Fruit fly (Drosophila melanogaster) whole organism, prepupa: Measurements from ENCODE around the gene Kah.

Experiments
- Blimp-1 ChIP-seq: fragments of 200-800 bp; sonication (Bioruptor generic); optimal IDR thresholded peaks from 3 replicates; lab custom pipeline; 2017; ENCODE audit warnings: missing biosample characterization, missing genetic modification characterization, mild to moderate bottlenecking, moderate library complexity, missing genetic modification reagents
- CG10631 ChIP-seq: fragments of 200-800 bp; sonication (Bioruptor generic); optimal IDR thresholded peaks from 2 replicates; lab custom pipeline; 2016; ENCODE audit warnings: missing biosample characterization, missing genetic modification characterization
- CG11294 ChIP-seq: fragments of 200-800 bp; sonication (Bioruptor generic); IDR thresholded peaks from 2 replicates; pipeline ENCODE4 v1.3.6; 2022; ENCODE audit warnings: missing biosample characterization, missing genetic modification characterization
- CG11762 ChIP-seq: fragments of 200-800 bp; sonication (Bioruptor generic); optimal IDR thresholded peaks from 3 replicates; lab custom pipeline; 2016; ENCODE audit warnings: missing biosample characterization, missing genetic modification characterization; ENCODE audit not compliant: insufficient read depth
- CG1621 ChIP-seq: fragments of 200-800 bp; sonication (Bioruptor generic); optimal IDR thresholded peaks from 3 replicates; lab custom pipeline; 2018; ENCODE audit warnings: missing biosample characterization, mild to moderate bottlenecking, missing genetic modification characterization
- CG16779 ChIP-seq: fragments of 200-800 bp; sonication (Bioruptor generic); optimal IDR thresholded peaks from 3 replicates; lab custom pipeline; 2017; ENCODE audit warnings: missing biosample characterization, mild to moderate bottlenecking, missing genetic modification characterization
- CG3032 ChIP-seq: fragments of 200-800 bp; optimal IDR thresholded peaks from 2 replicates; lab custom pipeline; 2019; ENCODE audit warnings: missing biosample characterization, mild to moderate bottlenecking, missing genetic modification characterization, moderate library complexity
- CG31627 ChIP-seq: fragments of 200-800 bp; sonication (Bioruptor generic); optimal IDR thresholded peaks from 3 replicates; lab custom pipeline; 2016; ENCODE audit warnings: missing biosample characterization, missing genetic modification characterization
- CG32006 ChIP-seq: fragments of 200-800 bp; sonication (Bioruptor generic); optimal IDR thresholded peaks from 3 replicates; lab custom pipeline; 2017; ENCODE audit warnings: missing biosample characterization, mild to moderate bottlenecking, missing genetic modification characterization
- CG34406 ChIP-seq: fragments of 200-800 bp; sonication (Bioruptor generic); optimal IDR thresholded peaks from 3 replicates; lab custom pipeline; 2016; ENCODE audit warnings: missing biosample characterization, missing genetic modification characterization
- CG4318 ChIP-seq: fragments of 200-800 bp; sonication (Bioruptor generic); optimal IDR thresholded peaks from 3 replicates; lab custom pipeline; 2017; ENCODE audit warnings: missing biosample characterization, mild to moderate bottlenecking, missing genetic modification characterization
- CG6163 ChIP-seq: fragments of 200-800 bp; sonication (Bioruptor generic); IDR thresholded peaks from 3 replicates; pipeline ENCODE4 v1.3.6; 2022; ENCODE audit warnings: missing biosample characterization, missing genetic modification characterization
- CG6792 ChIP-seq: fragments of 200-800 bp; sonication (Bioruptor generic); optimal IDR thresholded peaks from 3 replicates; lab custom pipeline; 2016; ENCODE audit warnings: missing biosample characterization, missing genetic modification characterization
- CG6854 ChIP-seq: fragments of 200-800 bp; sonication (Bioruptor generic); optimal IDR thresholded peaks from 2 replicates; lab custom pipeline; 2017; ENCODE audit warnings: missing biosample characterization, mild to moderate bottlenecking, missing genetic modification characterization
- CG8119 ChIP-seq: fragments of 200-800 bp; sonication (Bioruptor generic); IDR thresholded peaks from 3 replicates; pipeline ENCODE4 v1.3.6; 2022; ENCODE audit warnings: missing biosample characterization, missing genetic modification characterization
- CG9139 ChIP-seq: fragments of 200-800 bp; sonication (Bioruptor generic); optimal IDR thresholded peaks from 3 replicates; lab custom pipeline; 2017; ENCODE audit warnings: missing biosample characterization, mild to moderate bottlenecking, missing genetic modification characterization
- Eip75B ChIP-seq: fragments of 200-800 bp; sonication (Bioruptor generic); optimal IDR thresholded peaks from 3 replicates; lab custom pipeline; 2016; ENCODE audit warnings: missing biosample characterization, missing genetic modification characterization
- Eip78C ChIP-seq: fragments of 200-800 bp; sonication (Bioruptor generic); peaks from one replicate; lab custom pipeline; 2016; ENCODE audit warnings: missing biosample characterization, missing genetic modification characterization
- Ets21C ChIP-seq: fragments of 200-800 bp; sonication (Bioruptor generic); optimal IDR thresholded peaks from 3 replicates; lab custom pipeline; 2016; ENCODE audit warnings: missing biosample characterization, missing genetic modification characterization
- Hr38 ChIP-seq: sonication (Bioruptor generic); optimal IDR thresholded peaks from 2 replicates; lab custom pipeline; 2016; ENCODE audit warnings: missing biosample characterization, missing genetic modification characterization
- Hr39 ChIP-seq: fragments of 200-800 bp; sonication (Bioruptor generic); optimal IDR thresholded peaks from 2 replicates; lab custom pipeline; 2016; ENCODE audit warnings: missing biosample characterization, missing genetic modification characterization
- Hr4 ChIP-seq: fragments of 200-800 bp; sonication (Bioruptor generic); optimal IDR thresholded peaks from 3 replicates; lab custom pipeline; 2016; ENCODE audit warnings: missing biosample characterization, missing genetic modification characterization
- Lpt ChIP-seq: fragments of 200-800 bp; sonication (Bioruptor generic); optimal IDR thresholded peaks from 3 replicates; lab custom pipeline; 2016; ENCODE audit warnings: missing biosample characterization, missing genetic modification characterization
- Met ChIP-seq: fragments of 200-800 bp; sonication (Bioruptor generic); optimal IDR thresholded peaks from 3 replicates; lab custom pipeline; 2016; ENCODE audit warnings: missing biosample characterization, missing genetic modification characterization
- Smox ChIP-seq: fragments of 200-800 bp; sonication (Bioruptor generic); optimal IDR thresholded peaks from 3 replicates; lab custom pipeline; 2016; ENCODE audit warnings: missing biosample characterization, missing genetic modification characterization
- Sox102F ChIP-seq: fragments of 200-800 bp; sonication (Bioruptor generic); optimal IDR thresholded peaks from 2 replicates; lab custom pipeline; 2016; ENCODE audit warnings: missing biosample characterization, mild to moderate bottlenecking, missing genetic modification characterization
- Sox14 ChIP-seq: fragments of 200-800 bp; sonication (Bioruptor generic); optimal IDR thresholded peaks from 3 replicates; lab custom pipeline; 2016; ENCODE audit warnings: missing biosample characterization, missing genetic modification characterization
- Sox15 ChIP-seq: fragments of 200-800 bp; sonication (Bioruptor generic); optimal IDR thresholded peaks from 3 replicates; lab custom pipeline; 2016; ENCODE audit warnings: missing biosample characterization, missing genetic modification characterization
- achi ChIP-seq: fragments of 200-800 bp; sonication (Bioruptor generic); optimal IDR thresholded peaks from 3 replicates; lab custom pipeline; 2016; ENCODE audit warnings: missing biosample characterization, missing genetic modification characterization
- cyc ChIP-seq: fragments of 200-800 bp; sonication (Bioruptor generic); optimal IDR thresholded peaks from 3 replicates; lab custom pipeline; 2016; ENCODE audit warnings: missing biosample characterization, missing genetic modification characterization
- dac ChIP-seq: fragments of 200-800 bp; sonication (Bioruptor generic); optimal IDR thresholded peaks from 2 replicates; lab custom pipeline; 2017; ENCODE audit warnings: missing biosample characterization, mild to moderate bottlenecking, missing genetic modification characterization
- eg ChIP-seq: fragments of 200-800 bp; sonication (Bioruptor generic); IDR thresholded peaks from 3 replicates; pipeline ENCODE4 v1.3.6; 2022; ENCODE audit warnings: missing biosample characterization, missing genetic modification characterization
- esn ChIP-seq: fragments of 200-800 bp; sonication (Bioruptor generic); optimal IDR thresholded peaks from 2 replicates; lab custom pipeline; 2016; ENCODE audit warnings: missing biosample characterization, mild to moderate bottlenecking, missing genetic modification characterization, moderate library complexity
- fd59A ChIP-seq: fragments of 200-800 bp; sonication (Bioruptor generic); optimal IDR thresholded peaks from 2 replicates; lab custom pipeline; 2017; ENCODE audit warnings: missing biosample characterization, mild to moderate bottlenecking, missing genetic modification characterization, missing genetic modification reagents
- fd85E ChIP-seq: fragments of 200-800 bp; sonication (Bioruptor generic); optimal IDR thresholded peaks from 3 replicates; lab custom pipeline; 2016; ENCODE audit warnings: missing biosample characterization, missing genetic modification characterization
- fkh ChIP-seq: fragments of 200-800 bp; sonication (Bioruptor generic); optimal IDR thresholded peaks from 3 replicates; lab custom pipeline; 2017; ENCODE audit warnings: missing biosample characterization, mild to moderate bottlenecking, missing genetic modification characterization, moderate library complexity
- lz ChIP-seq: fragments of 200-800 bp; sonication (Bioruptor generic); optimal IDR thresholded peaks from 3 replicates; lab custom pipeline; 2016; ENCODE audit warnings: missing biosample characterization, missing genetic modification characterization
- net ChIP-seq: fragments of 200-800 bp; sonication (Bioruptor generic); optimal IDR thresholded peaks from 3 replicates; lab custom pipeline; 2016; ENCODE audit warnings: missing biosample characterization, missing genetic modification characterization
- pdm3 ChIP-seq: fragments of 200-800 bp; sonication (Bioruptor generic); optimal IDR thresholded peaks from 3 replicates; lab custom pipeline; 2016; ENCODE audit warnings: missing biosample characterization, missing genetic modification characterization
- salr ChIP-seq, 2 experiments: fragments of 200-800 bp; sonication (Bioruptor generic); optimal IDR thresholded peaks; 3 replicates each; lab custom pipeline; 2016 to 2018; ENCODE audit warnings: missing biosample characterization in 2 of 2, missing genetic modification characterization in 2 of 2, mild to moderate bottlenecking in 1 of 2
- spab ChIP-seq: fragments of 200-800 bp; sonication (Bioruptor generic); optimal IDR thresholded peaks from 2 replicates; lab custom pipeline; 2017; ENCODE audit warnings: missing biosample characterization, mild to moderate bottlenecking, missing genetic modification characterization, missing genetic modification reagents
- ss ChIP-seq, 2 experiments: fragments of 200-800 bp; sonication (Bioruptor generic); optimal IDR thresholded peaks; 2 replicates in 1 of 2; 3 replicates in 1 of 2; lab custom pipeline; 2017 to 2018; ENCODE audit warnings: mild to moderate bottlenecking in 2 of 2, missing biosample characterization in 2 of 2, missing genetic modification characterization in 2 of 2, moderate library complexity in 1 of 2
- svp ChIP-seq: fragments of 200-800 bp; sonication (Bioruptor generic); peaks from one replicate; lab custom pipeline; 2016; ENCODE audit warnings: missing biosample characterization, missing genetic modification characterization
- topi ChIP-seq: fragments of 200-800 bp; sonication (Bioruptor generic); optimal IDR thresholded peaks from 3 replicates; lab custom pipeline; 2016; ENCODE audit warnings: missing biosample characterization, missing genetic modification characterization
- vri ChIP-seq: fragments of 200-800 bp; sonication (Bioruptor generic); optimal IDR thresholded peaks from 3 replicates; lab custom pipeline; 2016; ENCODE audit warnings: missing biosample characterization, mild to moderate bottlenecking, missing genetic modification characterization

Gene Kah

dm6 chr3L:542863-543635 lies 46.0 kb downstream of the Kah start, which contains the start of the genes Cypl and Hipk (continued):
- TF ChIP-seq topi: peak; percentile 47
- peak; percentile 13 for TF ChIP-seq achi (GFP tag; lab: Kevin White, UChicago)
- peak; percentile 6 for TF ChIP-seq CG32006
- peak; percentile 57 for TF ChIP-seq fd85E (GFP tag; lab: Kevin White, UChicago)
- TF ChIP-seq CG16779: peak; percentile 51
- TF ChIP-seq CG6854 (GFP tag; lab: Kevin White, UChicago): peak; percentile 35
- TF ChIP-seq CG34406 (GFP tag; lab: Kevin White, UChicago): peak; percentile 5
- peak; percentile 21; the same call in 2 of the 3 replicates for TF ChIP-seq CG6163
- peak; percentile 50 for TF ChIP-seq net (GFP tag; lab: Kevin White, UChicago)
- TF ChIP-seq dac (GFP tag; lab: Kevin White, UChicago): no peak
- peak; percentile 44 for TF ChIP-seq CG1621 (tag; lab: Kevin White, UChicago)
- TF ChIP-seq Lpt: peak; percentile 72
- no peak for TF ChIP-seq CG6792 (GFP tag; lab: Kevin White, UChicago)
- peak; percentile 3 for TF ChIP-seq cyc (GFP tag; lab: Kevin White, UChicago)
- no peak for TF ChIP-seq spab
- TF ChIP-seq CG8119: peak; percentile 58; the same call in 2 of the 3 replicates
- TF ChIP-seq Hr39: no peak
- peak; percentile 32 for TF ChIP-seq Smox (GFP tag; lab: Kevin White, UChicago)
- TF ChIP-seq CG11294 (GFP tag; lab: Robert Waterston, UW): no peak
- TF ChIP-seq pdm3 (GFP tag; lab: Kevin White, UChicago): peak; percentile 28
- TF ChIP-seq svp (GFP tag; lab: Kevin White, UChicago): no peak

dm6 chr3L:540432-540973 lies 48.6 kb downstream of the Kah start, which contains the start of the genes klar and BORCS6:
TSS of gene klar (minus strand) at chr3L:540614.
TSS of gene BORCS6 (plus strand) at chr3L:540851.
- TF ChIP-seq CG1621 (tag; lab: Kevin White, UChicago) (no peak), CG9139 (GFP tag; lab: Kevin White, UChicago) (no peak), fd85E (GFP tag; lab: Kevin White, UChicago) (peak; percentile 26), Sox15 (GFP tag; lab: Kevin White, UChicago) (peak; percentile 21), Hr39 (peak; percentile 64), Sox14 (GFP tag; lab: Kevin White, UChicago) (peak; percentile 82), achi (GFP tag; lab: Kevin White, UChicago) (peak; percentile 28), fkh (GFP tag; lab: Kevin White, UChicago) (peak; percentile 70), CG10631 (no peak), svp (GFP tag; lab: Kevin White, UChicago) (no peak), Ets21C (GFP tag; lab: Kevin White, UChicago) (peak; percentile 47), ss (GFP tag; optimal IDR thresholded peaks at IDR 0.05; lab: Kevin White, UChicago) (no peak), CG11762 (GFP tag; lab: Kevin White, UChicago) (no peak), fd59A (GFP tag; lab: Kevin White, UChicago) (no peak), CG6854 (GFP tag; lab: Kevin White, UChicago) (peak; percentile 77), CG32006 (peak; percentile 38), CG4318 (no peak), cyc (GFP tag; lab: Kevin White, UChicago) (peak; percentile 44), CG3032 (tag; lab: Kevin White, UChicago) (peak; percentile 9), CG31627 (GFP tag; lab: Kevin White, UChicago) (peak; percentile 70), spab (no peak), Eip75B (GFP tag; lab: Kevin White, UChicago) (peak; percentile 36), Smox (GFP tag; lab: Kevin White, UChicago) (peak; percentile 2), Hr38 (GFP tag; lab: Kevin White, UChicago) (no peak), Eip78C (no peak), esn (peak; percentile 38), salr (GFP tag; optimal IDR thresholded peaks at IDR 0.05; lab: Kevin White, UChicago) (peak in 1 of 2 experiments; percentile 10), Hr4 (peak; percentile 27), Met (GFP tag; lab: Kevin White, UChicago) (peak; percentile 26), CG8119 (0 out of 3 replicates have a peak, but pooled peaks have one; percentile 21), lz (GFP tag; lab: Kevin White, UChicago) (peak; percentile 40), dac (GFP tag; lab: Kevin White, UChicago) (no peak), vri (peak; percentile 67), Blimp-1 (GFP tag; lab: Kevin White, UChicago) (no peak), CG34406 (GFP tag; lab: Kevin White, UChicago) (no peak), pdm3 (GFP tag; lab: Kevin White, UChicago) (peak; percentile 36), Lpt (no peak), eg (GFP tag; lab: Robert Waterston, UW) (peak; percentile 27; the same call in 2 of the 3 replicates), CG16779 (no peak), Sox102F (GFP tag; lab: Kevin White, UChicago) (peak; percentile 5)
